Worm (Caenorhabditis elegans): Measurements from ENCODE around the gene sra-28.

sra-28 gene

DNA sequence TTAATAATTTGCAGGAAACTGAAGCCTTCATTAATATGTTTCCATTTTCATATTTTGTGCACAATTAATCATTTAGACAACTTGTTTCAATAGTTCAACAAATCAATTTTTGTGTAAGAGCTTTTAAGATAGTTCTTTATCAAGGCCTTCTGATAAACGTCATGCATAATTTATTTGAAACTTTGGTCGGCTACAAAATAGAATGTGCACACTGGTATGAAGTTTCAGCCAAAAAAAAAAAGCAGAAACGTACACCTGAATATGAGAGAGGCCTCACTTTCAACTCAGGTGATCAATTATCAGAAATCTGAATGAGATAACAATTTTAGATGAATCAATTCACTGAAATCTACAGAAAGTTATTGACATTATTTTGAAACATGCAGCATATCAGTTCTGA, 40.9 kb upstream of the sra-28 start:
- TF ChIP-seq tra-4 (tag; optimal IDR thresholded peaks at IDR 0.05) (no peak), tbx-11 (GFP tag; IDR thresholded peaks at IDR 0.05) (no peak), sea-1 (GFP tag; conservative IDR thresholded peaks at IDR 0.05) (no peak), B0310.2 (tag; optimal IDR thresholded peaks at IDR 0.05) (no peak)

DNA sequence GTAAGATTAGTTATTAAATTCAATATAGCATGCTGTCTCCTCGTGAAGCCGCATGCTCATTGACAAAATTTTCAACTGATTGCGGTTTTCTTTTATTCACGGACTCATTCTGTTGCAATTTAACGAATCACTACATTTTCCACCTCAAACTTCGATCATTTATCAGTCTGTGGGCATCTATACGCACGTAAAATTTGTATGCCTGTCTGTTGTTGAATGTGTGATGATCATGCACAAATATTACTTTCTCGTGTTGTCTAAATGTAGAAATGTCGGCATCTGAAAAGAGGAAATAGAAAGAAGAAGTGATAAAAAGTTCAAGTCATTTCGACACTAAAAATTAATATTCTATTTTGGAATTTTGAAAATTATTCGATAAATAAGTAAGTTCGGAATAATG, 39.0 kb upstream of the sra-28 start:
- TF ChIP-seq aly-1 (tag; optimal IDR thresholded peaks at IDR 0.05) (no peak), tbx-37 (GFP tag; conservative IDR thresholded peaks at IDR 0.05) (no peak), flt-1 (GFP tag; IDR thresholded peaks at IDR 0.05) (no peak), scrt-1 (GFP tag; IDR thresholded peaks at IDR 0.05) (no peak), hmg-4 (GFP tag; optimal IDR thresholded peaks at IDR 0.05) (no peak)

DNA sequence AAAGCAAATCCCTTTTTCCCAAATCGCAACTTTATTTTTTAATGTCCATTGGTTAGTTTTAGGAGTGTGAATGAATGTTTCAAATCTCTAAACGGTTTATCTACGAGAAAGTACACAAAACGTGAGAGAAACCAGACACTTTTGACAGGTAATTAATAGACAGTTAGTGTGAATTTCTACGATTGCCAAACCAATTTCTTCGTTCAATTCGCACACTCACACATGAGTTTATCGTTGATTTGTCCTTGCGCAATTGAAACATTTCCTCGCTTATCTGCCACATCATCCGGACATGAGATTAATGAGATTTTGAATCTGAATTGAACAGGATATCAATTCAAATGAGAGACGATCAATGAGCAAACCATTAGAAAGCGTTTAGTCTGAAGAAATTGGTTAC, 36.7 kb upstream of the sra-28 start:
- TF ChIP-seq hmbx-1 (tag; optimal IDR thresholded peaks at IDR 0.05) (no peak), scrt-1 (GFP tag; IDR thresholded peaks at IDR 0.05) (no peak), flt-1 (GFP tag; IDR thresholded peaks at IDR 0.05) (no peak), ets-7 (tag; optimal IDR thresholded peaks at IDR 0.05) (no peak), tbx-11 (GFP tag; IDR thresholded peaks at IDR 0.05) (no peak), hnd-1 (tag; optimal IDR thresholded peaks at IDR 0.05) (no peak)

DNA sequence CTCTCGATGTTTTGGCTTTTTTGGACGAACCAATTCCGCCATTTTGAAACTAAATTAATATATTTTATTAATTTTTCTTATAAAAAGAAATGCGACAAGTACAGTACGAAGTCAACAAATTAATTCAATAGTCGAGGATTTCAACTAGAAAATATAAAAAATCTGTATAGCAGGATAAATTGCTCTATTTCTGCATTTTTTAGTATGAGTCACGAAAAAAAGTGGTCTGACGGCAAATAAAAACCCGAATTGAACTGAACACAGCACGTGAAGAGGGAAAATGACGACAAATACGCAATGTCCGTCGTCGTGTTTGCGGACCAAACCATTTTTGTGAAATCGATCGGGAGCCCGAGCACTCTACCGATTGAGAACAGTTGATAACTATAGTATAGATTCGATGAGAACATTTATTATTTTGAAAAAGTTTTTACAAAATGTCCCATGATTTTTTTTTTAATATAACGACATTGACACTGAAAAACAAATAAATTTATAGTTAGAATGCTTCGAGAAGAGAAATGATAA, 35.8 kb upstream of the sra-28 start, which contains the start of gene epg-5:
epg-5 (minus strand) TSS at position 51 of the 528 bp plus-strand sequence.
- TF ChIP-seq aly-1 (tag; optimal IDR thresholded peaks at IDR 0.05) (no peak), B0310.2 (tag; optimal IDR thresholded peaks at IDR 0.05) (no peak), hmbx-1 (tag; optimal IDR thresholded peaks at IDR 0.05) (no peak), tbx-37 (GFP tag; conservative IDR thresholded peaks at IDR 0.05) (no peak), hmg-4 (GFP tag; optimal IDR thresholded peaks at IDR 0.05) (no peak), hnd-1 (tag; optimal IDR thresholded peaks at IDR 0.05) (no peak), ceh-13 (GFP tag; optimal IDR thresholded peaks at IDR 0.05) (no peak), tbx-11 (GFP tag; IDR thresholded peaks at IDR 0.05) (no peak), scrt-1 (GFP tag; IDR thresholded peaks at IDR 0.05) (no peak), flt-1 (GFP tag; IDR thresholded peaks at IDR 0.05) (no peak), ets-7 (tag; optimal IDR thresholded peaks at IDR 0.05) (no peak), pes-1 (GFP tag; IDR thresholded peaks at IDR 0.05) (no peak), ama-1 (optimal IDR thresholded peaks at IDR 0.05) (no peak), tra-4 (tag; optimal IDR thresholded peaks at IDR 0.05) (no peak)

DNA sequence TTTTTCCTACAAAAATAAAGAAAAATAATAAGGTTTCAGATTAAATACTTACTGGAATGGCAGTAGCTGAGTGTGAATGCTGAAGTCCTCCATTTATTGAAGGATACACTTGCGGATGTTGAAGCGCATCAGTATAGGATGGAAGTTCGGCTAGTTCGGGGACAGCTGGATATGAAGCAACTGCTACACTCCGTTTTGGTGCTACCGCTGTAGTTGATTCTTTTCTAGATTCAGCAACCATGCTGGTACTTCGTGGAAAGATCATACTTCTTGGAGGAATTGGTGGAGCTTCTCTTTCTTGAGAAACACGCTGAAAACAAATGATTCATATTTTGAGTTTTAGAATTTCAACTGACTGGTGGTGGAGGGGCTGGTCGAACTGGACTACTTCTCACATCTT, 35.0 kb upstream of the sra-28 start:
- TF ChIP-seq F13C5.2 (tag; optimal IDR thresholded peaks at IDR 0.05) (no peak), hnd-1 (tag; optimal IDR thresholded peaks at IDR 0.05) (no peak), ama-1 (optimal IDR thresholded peaks at IDR 0.05) (no peak), tbx-11 (GFP tag; IDR thresholded peaks at IDR 0.05) (no peak), sea-1 (GFP tag; conservative IDR thresholded peaks at IDR 0.05) (no peak), scrt-1 (GFP tag; IDR thresholded peaks at IDR 0.05) (no peak), hmbx-1 (tag; optimal IDR thresholded peaks at IDR 0.05) (no peak)

DNA sequence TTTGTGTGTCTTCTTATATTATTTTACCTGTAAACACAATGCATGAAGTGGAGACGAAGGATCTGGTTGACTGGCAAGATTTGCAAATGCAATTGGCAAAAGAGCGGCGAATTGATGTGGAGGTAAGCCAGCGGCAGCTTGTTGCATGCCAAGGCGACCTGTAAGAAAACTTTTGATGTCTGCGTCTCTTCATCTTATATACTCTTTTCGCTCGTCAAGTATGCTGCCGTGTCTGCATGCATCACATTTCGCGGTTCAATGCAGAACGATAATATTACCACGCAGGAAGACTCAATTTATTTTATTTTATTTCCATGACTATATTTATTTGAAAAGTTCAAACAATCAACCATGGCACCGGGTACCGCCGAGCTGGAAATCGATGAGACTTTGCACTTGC, 27.4 kb upstream of the sra-28 start, which contains the start of gene vps-33.2:
vps-33.2 (plus strand) TSS at position 244 of the 400 bp plus-strand sequence.
- no peak for TF ChIP-seq hmbx-1 (tag; optimal IDR thresholded peaks at IDR 0.05)
- no peak for TF ChIP-seq aly-1 (tag; optimal IDR thresholded peaks at IDR 0.05)
- no peak for TF ChIP-seq tbx-11 (GFP tag; IDR thresholded peaks at IDR 0.05)
- TF ChIP-seq F13C5.2 (tag; optimal IDR thresholded peaks at IDR 0.05): no peak
- no peak for TF ChIP-seq ceh-13 (GFP tag; optimal IDR thresholded peaks at IDR 0.05)
- no peak for TF ChIP-seq scrt-1 (GFP tag; IDR thresholded peaks at IDR 0.05)
- no peak for TF ChIP-seq ets-7 (tag; optimal IDR thresholded peaks at IDR 0.05)
- no peak for TF ChIP-seq hmg-4 (GFP tag; optimal IDR thresholded peaks at IDR 0.05)
- TF ChIP-seq hnd-1 (tag; optimal IDR thresholded peaks at IDR 0.05): no peak
- no peak for TF ChIP-seq pes-1 (GFP tag; IDR thresholded peaks at IDR 0.05)

DNA sequence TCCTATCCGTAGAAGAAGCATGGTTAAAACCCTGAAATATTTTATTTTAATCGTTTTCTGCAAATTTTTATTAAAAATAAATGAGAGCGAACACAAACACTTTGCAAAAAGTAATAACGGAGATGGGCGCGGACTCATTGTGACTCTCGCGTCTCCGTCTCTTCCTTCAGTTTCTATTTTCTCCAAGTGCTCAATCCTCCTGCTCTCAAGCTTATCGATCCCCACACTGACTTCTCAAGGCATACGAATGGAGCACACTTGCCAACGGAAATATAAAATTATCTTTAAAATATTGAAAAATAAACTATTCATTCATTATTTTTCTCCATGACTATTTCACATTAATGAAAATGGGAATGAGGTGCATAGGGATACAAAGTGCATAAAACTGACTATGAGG, 24.5 kb upstream of the sra-28 start, which contains the start of gene dnj-8:
dnj-8 (minus strand) TSS at position 31 of the 400 bp plus-strand sequence.
- TF ChIP-seq ama-1 (optimal IDR thresholded peaks at IDR 0.05): no peak
- no peak for TF ChIP-seq ceh-36 (tag; optimal IDR thresholded peaks at IDR 0.05)
- no peak for TF ChIP-seq scrt-1 (GFP tag; IDR thresholded peaks at IDR 0.05)
- no peak for TF ChIP-seq hmg-4 (GFP tag; optimal IDR thresholded peaks at IDR 0.05)
- no peak for TF ChIP-seq sea-1 (GFP tag; conservative IDR thresholded peaks at IDR 0.05)
- TF ChIP-seq flt-1 (GFP tag; IDR thresholded peaks at IDR 0.05): no peak
- no peak for TF ChIP-seq B0310.2 (tag; optimal IDR thresholded peaks at IDR 0.05)
- TF ChIP-seq ets-7 (tag; optimal IDR thresholded peaks at IDR 0.05): no peak
- TF ChIP-seq aly-1 (tag; optimal IDR thresholded peaks at IDR 0.05): no peak
- no peak for TF ChIP-seq F13C5.2 (tag; optimal IDR thresholded peaks at IDR 0.05)
- TF ChIP-seq tbx-37 (GFP tag; conservative IDR thresholded peaks at IDR 0.05): no peak
- no peak for TF ChIP-seq tbx-11 (GFP tag; IDR thresholded peaks at IDR 0.05)
- no peak for TF ChIP-seq pes-1 (GFP tag; IDR thresholded peaks at IDR 0.05)
- TF ChIP-seq hnd-1 (tag; optimal IDR thresholded peaks at IDR 0.05): no peak
- no peak for TF ChIP-seq tra-4 (tag; optimal IDR thresholded peaks at IDR 0.05)
- TF ChIP-seq hmbx-1 (tag; optimal IDR thresholded peaks at IDR 0.05): no peak

DNA sequence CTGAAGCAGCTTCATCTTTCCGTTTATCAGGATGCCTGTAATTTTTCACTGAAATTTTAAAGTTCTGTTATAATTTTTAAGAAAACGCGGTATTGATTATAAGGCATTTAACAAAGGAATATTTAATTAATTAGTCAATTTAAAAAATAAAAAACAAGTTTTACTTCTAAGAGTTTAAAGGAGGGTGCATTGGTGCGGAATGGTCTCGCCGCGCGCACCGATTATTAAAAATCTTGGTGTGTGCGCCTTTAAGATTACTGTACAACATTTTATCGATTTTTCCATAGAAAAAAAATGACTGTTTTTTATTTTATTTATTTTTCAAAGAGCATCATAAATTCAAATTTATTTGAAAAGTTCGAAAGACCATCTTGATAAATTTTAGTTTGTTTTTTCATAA, 23.9 kb upstream of the sra-28 start:
- TF ChIP-seq hmbx-1 (tag; optimal IDR thresholded peaks at IDR 0.05) (no peak), sea-1 (GFP tag; conservative IDR thresholded peaks at IDR 0.05) (no peak), ceh-13 (GFP tag; optimal IDR thresholded peaks at IDR 0.05) (no peak), ets-7 (tag; optimal IDR thresholded peaks at IDR 0.05) (no peak), B0310.2 (tag; optimal IDR thresholded peaks at IDR 0.05) (no peak), hmg-4 (GFP tag; optimal IDR thresholded peaks at IDR 0.05) (no peak), ama-1 (optimal IDR thresholded peaks at IDR 0.05) (no peak), tbx-11 (GFP tag; IDR thresholded peaks at IDR 0.05) (no peak), ceh-36 (tag; optimal IDR thresholded peaks at IDR 0.05) (no peak), pes-1 (GFP tag; IDR thresholded peaks at IDR 0.05) (no peak), flt-1 (GFP tag; IDR thresholded peaks at IDR 0.05) (no peak), F13C5.2 (tag; optimal IDR thresholded peaks at IDR 0.05) (no peak), aly-1 (tag; optimal IDR thresholded peaks at IDR 0.05) (no peak), tbx-37 (GFP tag; conservative IDR thresholded peaks at IDR 0.05) (no peak), tra-4 (tag; optimal IDR thresholded peaks at IDR 0.05) (no peak), scrt-1 (GFP tag; IDR thresholded peaks at IDR 0.05) (no peak), hnd-1 (tag; optimal IDR thresholded peaks at IDR 0.05) (no peak)
